Worm (Caenorhabditis elegans): ENCODE measurements around the gene pfd-5.

Gene pfd-5

DNA sequence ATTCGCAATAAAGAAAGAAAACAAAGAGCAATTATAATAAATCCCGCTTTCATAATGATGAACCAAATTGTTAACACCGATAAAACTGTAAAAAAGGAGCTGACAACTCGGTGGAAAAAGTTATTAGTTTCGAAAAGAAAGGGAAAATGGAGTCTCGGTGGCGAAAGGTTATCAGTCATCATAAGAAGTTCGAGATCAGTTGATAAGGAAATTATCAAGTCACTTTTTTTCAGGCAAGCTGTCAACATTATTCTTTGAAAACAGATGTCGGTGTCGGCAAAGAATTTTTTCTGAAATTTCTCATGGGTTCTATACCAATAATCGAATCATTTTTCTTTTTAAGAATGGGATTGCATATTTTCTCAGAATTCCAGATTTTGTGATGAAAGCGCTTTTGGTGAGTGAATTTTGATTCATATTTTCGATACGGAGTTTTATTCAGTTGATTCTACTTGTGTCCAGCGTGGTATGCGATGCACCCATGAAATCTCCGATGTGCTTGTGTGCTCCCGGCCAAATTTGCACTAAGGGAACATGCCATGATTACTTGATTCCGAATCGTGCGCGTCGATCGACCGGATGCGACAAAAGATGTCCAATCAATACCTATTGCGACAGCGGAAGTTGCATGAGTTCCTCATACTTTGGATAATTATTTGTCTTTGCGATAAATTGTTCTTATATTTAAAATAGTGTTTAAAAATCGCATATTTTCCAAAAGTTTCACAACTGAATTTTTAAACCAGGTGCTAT is 10.2 kb downstream of the pfd-5 start, which contains the start of the genes F37C12.21 and F37C12.10:
TSS of gene F37C12.21 (plus strand) at position 58 of the 753 bp plus-strand sequence.
TSS of gene F37C12.10 (minus strand) at position 85 of the 753 bp plus-strand sequence.
- peak; percentile 42 for TF ChIP-seq mes-2 (tag; optimal IDR thresholded peaks at IDR 0.05; ENCODE audit: poor library complexity, severe bottlenecking)
- no peak for TF ChIP-seq unc-39 (tag; optimal IDR thresholded peaks at IDR 0.05)
- TF ChIP-seq nhr-41 (GFP tag; IDR thresholded peaks at IDR 0.05) = peak; percentile 57; the same call in 1 of the 2 replicates
- no peak for TF ChIP-seq saeg-2 (GFP tag; IDR thresholded peaks at IDR 0.05)
- peak in 1 of 2 experiments; percentile 23 for TF ChIP-seq lsy-2 (tag; optimal IDR thresholded peaks at IDR 0.05)
- TF ChIP-seq lin-38 (GFP tag; IDR thresholded peaks at IDR 0.05) = peak; percentile 41
- TF ChIP-seq lim-7 (GFP tag; IDR thresholded peaks at IDR 0.05) = no peak
- no peak for TF ChIP-seq rbr-2 (tag; optimal IDR thresholded peaks at IDR 0.05)
- TF ChIP-seq nhr-237 (tag; optimal IDR thresholded peaks at IDR 0.05) = no peak
- no peak for TF ChIP-seq ceh-28 (tag; optimal IDR thresholded peaks at IDR 0.05)
- TF ChIP-seq nhr-77 (tag; optimal IDR thresholded peaks at IDR 0.05) = peak; percentile 27
- TF ChIP-seq daf-16 (GFP tag; optimal IDR thresholded peaks at IDR 0.05) = no peak
- peak; percentile 81 for TF ChIP-seq daf-16 (tag; optimal IDR thresholded peaks at IDR 0.05)
- no peak for TF ChIP-seq hif-1 (tag; optimal IDR thresholded peaks at IDR 0.05)
- no peak for TF ChIP-seq daf-12 (tag; optimal IDR thresholded peaks at IDR 0.05)
- peak; percentile 67 for TF ChIP-seq hlh-11 (tag; optimal IDR thresholded peaks at IDR 0.05)
- TF ChIP-seq nhr-102 (tag; optimal IDR thresholded peaks at IDR 0.05) = peak; percentile 7
- no peak for TF ChIP-seq zip-2 (tag; optimal IDR thresholded peaks at IDR 0.05)
- peak; percentile 13 for TF ChIP-seq hlh-30 (tag; optimal IDR thresholded peaks at IDR 0.05; ENCODE audit: insufficient read depth)
- TF ChIP-seq zfp-3 (GFP tag; conservative IDR thresholded peaks at IDR 0.05) = no peak
- no peak for TF ChIP-seq sdz-12 (GFP tag; optimal IDR thresholded peaks at IDR 0.05)
- TF ChIP-seq F44E2.7 (GFP tag; IDR thresholded peaks at IDR 0.05) = no peak
- TF ChIP-seq dmd-6 (GFP tag; IDR thresholded peaks at IDR 0.05) = peak; percentile 43
- TF ChIP-seq nhr-25 (tag; optimal IDR thresholded peaks at IDR 0.05; ENCODE audit: borderline replicate concordance, insufficient read depth) = no peak
- TF ChIP-seq F49E8.2 (tag; optimal IDR thresholded peaks at IDR 0.05; ENCODE audit: borderline replicate concordance) = no peak
- TF ChIP-seq dve-1 (tag; optimal IDR thresholded peaks at IDR 0.05; ENCODE audit: insufficient read depth) = peak; percentile 50
- no peak for TF ChIP-seq set-16 (GFP tag; IDR thresholded peaks at IDR 0.05)
- no peak for TF ChIP-seq egl-27 (tag; optimal IDR thresholded peaks at IDR 0.05)
- peak; percentile 62 for TF ChIP-seq nhr-28 (tag; optimal IDR thresholded peaks at IDR 0.05)
- peak; percentile 43 for TF ChIP-seq pqm-1 (tag; optimal IDR thresholded peaks at IDR 0.05)
- no peak for TF ChIP-seq mdl-1 (tag; optimal IDR thresholded peaks at IDR 0.05)

DNA sequence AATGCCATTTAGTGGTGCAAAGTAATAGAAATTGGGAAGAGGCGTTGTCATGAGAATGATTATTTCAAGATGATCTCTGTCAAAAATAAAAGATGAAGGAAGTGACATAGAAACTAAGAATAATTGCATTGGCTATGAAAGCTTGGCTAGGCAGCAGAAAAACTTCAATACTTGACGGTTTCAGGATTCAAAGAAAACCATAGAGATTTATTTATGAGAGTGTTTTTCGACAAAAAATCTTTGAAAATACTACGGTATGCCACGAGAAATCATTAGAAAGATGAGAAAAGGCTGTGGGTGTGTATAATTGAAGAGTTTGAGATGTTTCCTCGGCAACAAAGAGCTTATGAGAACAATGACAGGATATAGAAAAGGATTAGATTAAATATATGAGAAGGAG is 13.2 kb downstream of the pfd-5 start, which contains the start of gene F37C12.14:
TSS of gene F37C12.14 (minus strand) at position 101 of the 400 bp plus-strand sequence.
- TF ChIP-seq daf-19 (GFP tag; conservative IDR thresholded peaks at IDR 0.05) (no peak), ces-1 (GFP tag; optimal IDR thresholded peaks at IDR 0.05) (no peak), zfp-2 (tag; optimal IDR thresholded peaks at IDR 0.05) (no peak), F26F4.8 (GFP tag; conservative IDR thresholded peaks at IDR 0.05) (no peak), Y5F2A.4 (GFP tag; optimal IDR thresholded peaks at IDR 0.05) (no peak), lir-3 (tag; optimal IDR thresholded peaks at IDR 0.05) (no peak), daf-8 (GFP tag; IDR thresholded peaks at IDR 0.05) (no peak), fos-1 (tag; optimal IDR thresholded peaks at IDR 0.05) (no peak), mxl-3 (GFP tag; optimal IDR thresholded peaks at IDR 0.05) (no peak), dmd-9 (GFP tag; IDR thresholded peaks at IDR 0.05) (no peak), nhr-10 (tag; optimal IDR thresholded peaks at IDR 0.05) (no peak)
